Worm (Caenorhabditis elegans): ENCODE data around the gene srh-279.

Gene srh-279

DNA sequence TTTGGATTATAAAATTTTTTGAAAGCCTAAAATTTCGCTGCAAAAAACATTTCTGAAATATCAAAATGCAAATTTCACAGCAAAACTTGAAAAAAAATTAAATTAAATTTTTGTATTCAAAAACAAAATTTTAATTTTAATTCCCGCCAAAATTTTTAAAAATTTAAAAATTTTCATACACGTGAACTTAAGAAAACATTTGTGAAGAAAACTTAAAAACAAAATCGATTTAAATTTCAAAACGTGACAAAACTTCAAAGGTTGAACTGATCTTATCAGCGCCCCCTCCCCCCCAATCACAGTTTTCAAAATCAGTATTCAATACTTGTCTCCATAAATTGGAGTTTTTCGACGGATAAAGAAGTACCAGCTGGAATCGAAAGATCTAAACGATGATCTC lies 45.0 kb downstream of the srh-279 start, which contains the start of gene F21H7.5:
Gene F21H7.5, plus strand, starts transcription at position 301 of the 400 bp plus-strand sequence.
- TF ChIP-seq ets-4 (GFP tag; optimal IDR thresholded peaks at IDR 0.05): no peak

DNA sequence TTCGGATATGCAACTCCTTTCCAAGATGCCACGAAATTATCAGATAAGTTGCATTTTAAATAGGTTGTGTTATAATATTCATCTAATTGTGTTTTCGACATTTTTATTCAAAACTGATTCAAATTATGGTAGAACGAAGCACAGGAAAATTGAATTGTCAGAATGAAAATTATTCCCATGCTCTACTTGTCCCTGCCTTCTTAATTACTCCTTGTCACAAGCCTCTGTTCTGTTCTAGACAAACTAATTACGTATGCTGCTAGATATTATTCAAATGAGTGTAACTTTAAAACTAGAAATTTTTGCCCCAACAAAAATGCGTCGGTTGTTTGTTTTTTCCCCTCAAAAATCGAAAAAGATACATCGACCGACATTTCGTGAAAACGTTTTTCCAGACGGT lies 51.9 kb downstream of the srh-279 start, which contains the start of gene srh-104:
Gene srh-104, minus strand, starts transcription at position 101 of the 400 bp plus-strand sequence.
- TF ChIP-seq lin-35 (GFP tag; optimal IDR thresholded peaks at IDR 0.05): no peak
- no peak for TF ChIP-seq F57C9.4 (tag; optimal IDR thresholded peaks at IDR 0.05)
- TF ChIP-seq aptf-3 (GFP tag; IDR thresholded peaks at IDR 0.05): no peak
- TF ChIP-seq bed-1 (GFP tag; IDR thresholded peaks at IDR 0.05): no peak
- no peak for TF ChIP-seq egrh-3 (GFP tag; IDR thresholded peaks at IDR 0.05)
- TF ChIP-seq ceh-79 (tag; optimal IDR thresholded peaks at IDR 0.05): no peak
- no peak for TF ChIP-seq Y79H2A.3 (GFP tag; conservative IDR thresholded peaks at IDR 0.05)
